Fruit fly (Drosophila melanogaster) whole organism, embryonic: ENCODE results near the gene Rdh.

Experiments used
- B-H2 ChIP-seq: fragments of 200-800 bp; sonication (Bioruptor generic); optimal IDR thresholded peaks from 2 replicates; lab custom pipeline; 2018; ENCODE audit warnings: missing biosample characterization, mild to moderate bottlenecking, missing genetic modification characterization
- CG10321 ChIP-seq: fragments of 200-800 bp; sonication (Bioruptor generic); IDR thresholded peaks from 2 replicates; pipeline ENCODE4 v1.3.6; 2022; ENCODE audit warnings: missing biosample characterization, missing genetic modification characterization
- CG11560 ChIP-seq: fragments of 200-800 bp; sonication (Bioruptor generic); IDR thresholded peaks from 3 replicates; pipeline ENCODE4 v1.3.6; 2022; ENCODE audit warnings: missing biosample characterization, missing genetic modification characterization
- CG1233 ChIP-seq: fragments of 200-800 bp; sonication (Bioruptor generic); optimal IDR thresholded peaks from 4 replicates; lab custom pipeline; 2018; ENCODE audit warnings: missing biosample characterization, mild to moderate bottlenecking, missing genetic modification characterization
- CG13123 ChIP-seq: fragments of 200-800 bp; sonication (Bioruptor generic); optimal IDR thresholded peaks from 2 replicates; lab custom pipeline; 2016; ENCODE audit warnings: missing biosample characterization, missing genetic modification characterization
- CG1529 ChIP-seq: fragments of 200-800 bp; sonication (Bioruptor generic); optimal IDR thresholded peaks from 3 replicates; lab custom pipeline; 2018; ENCODE audit warnings: missing biosample characterization, missing genetic modification characterization
- CG1603 ChIP-seq: fragments of 200-800 bp; sonication (Bioruptor generic); optimal IDR thresholded peaks from 2 replicates; lab custom pipeline; 2019; ENCODE audit warnings: missing biosample characterization, mild to moderate bottlenecking, missing genetic modification characterization, moderate library complexity
- CG16815 ChIP-seq: fragments of 200-800 bp; sonication (Bioruptor generic); optimal IDR thresholded peaks from 3 replicates; lab custom pipeline; 2017; ENCODE audit warnings: missing biosample characterization, mild to moderate bottlenecking, missing genetic modification characterization
- CG2202 ChIP-seq: fragments of 200-800 bp; sonication (Bioruptor generic); optimal IDR thresholded peaks from 2 replicates; lab custom pipeline; 2018; ENCODE audit warnings: missing biosample characterization, mild to moderate bottlenecking, missing genetic modification characterization
- CG30020 ChIP-seq: fragments of 200-800 bp; optimal IDR thresholded peaks from 2 replicates; lab custom pipeline; 2019; ENCODE audit warnings: missing biosample characterization, mild to moderate bottlenecking, missing genetic modification characterization, moderate library complexity
- CG3065 ChIP-seq: fragments of 200-800 bp; sonication (Bioruptor generic); optimal IDR thresholded peaks from 2 replicates; lab custom pipeline; 2016; ENCODE audit warnings: missing biosample characterization, missing genetic modification characterization
- CG32772 ChIP-seq: fragments of 200-800 bp; sonication (Bioruptor generic); IDR thresholded peaks from 2 replicates; pipeline ENCODE4 v1.3.6; 2022; ENCODE audit warnings: missing biosample characterization, missing genetic modification characterization
- CG33557 ChIP-seq: fragments of 200-800 bp; sonication (Bioruptor generic); optimal IDR thresholded peaks from 2 replicates; lab custom pipeline; 2019; ENCODE audit warnings: missing biosample characterization, mild to moderate bottlenecking, missing genetic modification characterization, moderate library complexity
- CG34224 ChIP-seq: fragments of 200-800 bp; sonication (Bioruptor generic); IDR thresholded peaks from 3 replicates; pipeline ENCODE4 v1.3.6; 2022; ENCODE audit warnings: missing biosample characterization, missing genetic modification characterization; ENCODE audit not compliant: partially characterized antibody
- CG42726 ChIP-seq: fragments of 200-800 bp; sonication (Bioruptor generic); IDR thresholded peaks from 2 replicates; pipeline ENCODE4 v1.3.6; 2022; ENCODE audit warnings: missing biosample characterization, missing genetic modification characterization; ENCODE audit not compliant: partially characterized antibody
- CG5953 ChIP-seq: fragments of 200-800 bp; sonication (Bioruptor generic); IDR thresholded peaks from 2 replicates; pipeline ENCODE4 v1.3.6; 2022; ENCODE audit warnings: missing biosample characterization, missing genetic modification characterization
- CG7963 ChIP-seq: fragments of 200-800 bp; sonication (Bioruptor generic); IDR thresholded peaks from 3 replicates; pipeline ENCODE4 v1.3.6; 2022; ENCODE audit warnings: missing biosample characterization, missing genetic modification characterization; ENCODE audit not compliant: partially characterized antibody
- CG8765 ChIP-seq: fragments of 200-800 bp; sonication (Bioruptor generic); IDR thresholded peaks from 2 replicates; pipeline ENCODE4 v1.3.6; 2022; ENCODE audit warnings: missing biosample characterization, missing genetic modification characterization
- CG9609 ChIP-seq: fragments of 200-800 bp; sonication (Bioruptor generic); optimal IDR thresholded peaks from 3 replicates; lab custom pipeline; 2016; ENCODE audit warnings: missing biosample characterization, missing genetic modification characterization
- D ChIP-seq, 2 experiments: fragments of 200-800 bp in 1 of 2; fragments of >200 bp in 1 of 2; sonication (Bioruptor generic) in 1 of 2; optimal IDR thresholded peaks; 2 replicates in 1 of 2; 3 replicates in 1 of 2; lab custom pipeline; 2017; ENCODE audit warnings: mild to moderate bottlenecking in 1 of 2, missing biosample characterization in 1 of 2, missing genetic modification characterization in 1 of 2, missing genetic modification reagents in 1 of 2
- GATAe ChIP-seq: fragments of 200-800 bp; sonication (Bioruptor generic); conservative IDR thresholded peaks from 2 replicates; pipeline ENCODE4 v1.3.6; 2022; ENCODE audit warnings: missing biosample characterization, missing genetic modification characterization
- HLH54F ChIP-seq: fragments of 200-800 bp; sonication (Bioruptor generic); optimal IDR thresholded peaks from 3 replicates; lab custom pipeline; 2016; ENCODE audit warnings: missing biosample characterization, missing genetic modification characterization
- HmgZ ChIP-seq: fragments of 200-800 bp; sonication (Bioruptor generic); optimal IDR thresholded peaks from 2 replicates; lab custom pipeline; 2018; ENCODE audit warnings: missing biosample characterization, mild to moderate bottlenecking, missing genetic modification characterization
- NK7.1 ChIP-seq: fragments of 200-800 bp; sonication (Bioruptor generic); optimal IDR thresholded peaks from 3 replicates; lab custom pipeline; 2016; ENCODE audit warnings: missing biosample characterization, missing genetic modification characterization
- Nf-YA ChIP-seq: fragments of 200-800 bp; sonication (Bioruptor generic); IDR thresholded peaks from 2 replicates; pipeline ENCODE4 v1.3.6; 2022; ENCODE audit warnings: missing biosample characterization, missing genetic modification characterization
- Ssrp ChIP-seq: fragments of 200-800 bp; sonication (Bioruptor generic); optimal IDR thresholded peaks from 2 replicates; lab custom pipeline; 2018; ENCODE audit warnings: missing biosample characterization, mild to moderate bottlenecking, missing genetic modification characterization, moderate library complexity
- Stat92E ChIP-seq, 3 experiments: fragments of >200 bp in 2 of 3; fragments of 200-800 bp in 1 of 3; sonication (Bioruptor generic) in 1 of 3; optimal IDR thresholded peaks; 2 replicates each; lab custom pipeline; 2017 to 2019; ENCODE audit warnings: missing biosample characterization in 3 of 3, missing genetic modification characterization in 3 of 3, mild to moderate bottlenecking in 1 of 3, moderate library complexity in 1 of 3
- amos ChIP-seq: fragments of 200-800 bp; sonication (Bioruptor generic); IDR thresholded peaks from 2 replicates; pipeline ENCODE4 v1.3.6; 2022; ENCODE audit warnings: missing biosample characterization, missing genetic modification characterization; ENCODE audit not compliant: partially characterized antibody
- ara ChIP-seq: fragments of 200-800 bp; sonication (Bioruptor generic); IDR thresholded peaks from 2 replicates; pipeline ENCODE4 v1.3.6; 2022; ENCODE audit warnings: missing biosample characterization, missing genetic modification characterization
- ato ChIP-seq: fragments of 200-800 bp; sonication (Bioruptor generic); IDR thresholded peaks from 2 replicates; pipeline ENCODE4 v1.3.6; 2022; ENCODE audit warnings: missing biosample characterization, missing genetic modification characterization; ENCODE audit not compliant: partially characterized antibody
- cato ChIP-seq: fragments of 200-800 bp; sonication (Bioruptor generic); optimal IDR thresholded peaks from 2 replicates; lab custom pipeline; 2016; ENCODE audit warnings: missing biosample characterization, missing genetic modification characterization, borderline replicate concordance
- dan ChIP-seq: fragments of 200-800 bp; sonication (Bioruptor generic); IDR thresholded peaks from 2 replicates; pipeline ENCODE4 v1.3.6; 2022; ENCODE audit warnings: missing biosample characterization, missing genetic modification characterization
- eve ChIP-seq, 2 experiments: fragments of >200 bp; optimal IDR thresholded peaks; 2 replicates each; lab custom pipeline; 2017; ENCODE audit warnings: missing biosample characterization in 2 of 2, missing genetic modification characterization in 2 of 2
- ewg ChIP-seq: fragments of 200-800 bp; sonication (Bioruptor generic); optimal IDR thresholded peaks from 3 replicates; lab custom pipeline; 2017; ENCODE audit warnings: mild to moderate bottlenecking, missing biosample characterization, missing genetic modification reagents, missing genetic modification characterization
- her ChIP-seq: fragments of 200-800 bp; sonication (Bioruptor generic); optimal IDR thresholded peaks from 2 replicates; lab custom pipeline; 2016; ENCODE audit warnings: missing biosample characterization, missing genetic modification characterization
- kay ChIP-seq: fragments of 200-800 bp; sonication (Bioruptor generic); optimal IDR thresholded peaks from 2 replicates; lab custom pipeline; 2016; ENCODE audit warnings: missing biosample characterization, missing genetic modification characterization
- p53 ChIP-seq: fragments of 200-800 bp; sonication (Bioruptor generic); optimal IDR thresholded peaks from 2 replicates; lab custom pipeline; 2016; ENCODE audit warnings: missing biosample characterization, missing genetic modification characterization
- phol ChIP-seq: fragments of 200-800 bp; sonication (Bioruptor generic); optimal IDR thresholded peaks from 3 replicates; lab custom pipeline; 2018; ENCODE audit warnings: missing biosample characterization, mild to moderate bottlenecking, missing genetic modification characterization, moderate library complexity
- rib ChIP-seq: fragments of 200-800 bp; sonication (Bioruptor generic); IDR thresholded peaks from 2 replicates; pipeline ENCODE4 v1.3.6; 2022; ENCODE audit warnings: missing biosample characterization, missing genetic modification characterization
- sima ChIP-seq: fragments of 200-800 bp; sonication (Bioruptor generic); optimal IDR thresholded peaks from 2 replicates; lab custom pipeline; 2016; ENCODE audit warnings: missing biosample characterization, missing genetic modification characterization
- sisA ChIP-seq: fragments of 200-800 bp; sonication (Bioruptor generic); IDR thresholded peaks from 2 replicates; pipeline ENCODE4 v1.3.6; 2022; ENCODE audit warnings: missing biosample characterization, missing genetic modification characterization
- tin ChIP-seq: fragments of 200-800 bp; sonication (Bioruptor generic); optimal IDR thresholded peaks from 3 replicates; lab custom pipeline; 2016; ENCODE audit warnings: missing biosample characterization, missing genetic modification characterization
- zf30C ChIP-seq: fragments of 200-800 bp; sonication (Bioruptor generic); optimal IDR thresholded peaks from 3 replicates; lab custom pipeline; 2018; ENCODE audit warnings: missing biosample characterization, mild to moderate bottlenecking, missing genetic modification characterization

Gene Rdh

dm6 chr3L:3852842-3853241, 27.6 kb downstream of the Rdh start (continued):
- TF ChIP-seq p53 (no peak), eve (GFP tag; optimal IDR thresholded peaks at IDR 0.05; lab: Kevin White, UChicago) (peak in 1 of 2 experiments; percentile 78), dan (GFP tag; lab: Robert Waterston, UW) (no peak; the same call in 1 of the 2 replicates), CG42726 (GFP tag; lab: Robert Waterston, UW) (no peak), CG7963 (GFP tag; lab: Robert Waterston, UW) (no peak), CG1529 (peak; percentile 67), B-H2 (no peak), CG34224 (no peak), sisA (GFP tag; lab: Robert Waterston, UW) (peak; percentile 79), CG32772 (no peak), phol (tag; lab: Kevin White, UChicago) (peak; percentile 41), ato (GFP tag; lab: Robert Waterston, UW) (no peak), CG33557 (GFP tag; lab: Kevin White, UChicago) (peak; percentile 60), kay (GFP tag; lab: Kevin White, UChicago) (no peak), D (optimal IDR thresholded peaks at IDR 0.05; lab: Kevin White, UChicago) (no peak), D (GFP tag; optimal IDR thresholded peaks at IDR 0.05; lab: Kevin White, UChicago) (peak; percentile 28), ewg (GFP tag; lab: Kevin White, UChicago) (peak; percentile 69), ara (GFP tag; lab: Robert Waterston, UW) (peak; percentile 70), her (GFP tag; lab: Kevin White, UChicago) (no peak), CG30020 (tag; lab: Kevin White, UChicago) (no peak), CG11560 (tag; lab: Robert Waterston, UW) (no peak), CG10321 (GFP tag; lab: Robert Waterston, UW) (no peak), CG1233 (no peak), CG2202 (tag; lab: Kevin White, UChicago) (peak; percentile 46), CG13123 (GFP tag; lab: Kevin White, UChicago) (peak; percentile 10), sima (GFP tag; lab: Kevin White, UChicago) (no peak), Ssrp (tag; lab: Kevin White, UChicago) (peak; percentile 76), HmgZ (tag; lab: Kevin White, UChicago) (no peak), rib (GFP tag; lab: Robert Waterston, UW) (no peak), HLH54F (GFP tag; lab: Kevin White, UChicago) (no peak), amos (GFP tag; lab: Robert Waterston, UW) (no peak), cato (GFP tag; lab: Kevin White, UChicago) (peak; percentile 18), CG3065 (GFP tag; lab: Kevin White, UChicago) (no peak), GATAe (GFP tag; lab: Robert Waterston, UW) (no peak), Nf-YA (GFP tag; lab: Robert Waterston, UW) (no peak), CG9609 (GFP tag; lab: Kevin White, UChicago) (peak; percentile 36), CG5953 (GFP tag; lab: Robert Waterston, UW) (peak; percentile 48; the same call in 1 of the 2 replicates), zf30C (GFP tag; lab: Kevin White, UChicago) (no peak), tin (GFP tag; lab: Kevin White, UChicago) (no peak), Stat92E (GFP tag; optimal IDR thresholded peaks at IDR 0.05; lab: Kevin White, UChicago) (no peak), CG8765 (GFP tag; lab: Robert Waterston, UW) (no peak; the same call in 1 of the 2 replicates), NK7.1 (GFP tag; lab: Kevin White, UChicago) (no peak), CG16815 (GFP tag; lab: Kevin White, UChicago) (peak; percentile 16), CG1603 (tag; lab: Kevin White, UChicago) (peak; percentile 87)
- TF ChIP-seq, all 482 proteins: peak for 168
